Worm (Caenorhabditis elegans) whole organism, L2 larva: Measurements from ENCODE around the gene rnp-5.

Experiments used
- R02D3.7 ChIP-seq: fragments of 150-350 bp; optimal IDR thresholded peaks from 2 replicates; lab custom pipeline; 2014; ENCODE audit warnings: missing biosample characterization, missing genetic modification characterization
- ceh-16 ChIP-seq: fragments of 150-350 bp; optimal IDR thresholded peaks from 2 replicates; lab custom pipeline; 2014; ENCODE audit warnings: missing biosample characterization, missing genetic modification characterization
- dmd-4 ChIP-seq: sonication (generic microtip); optimal IDR thresholded peaks from 2 replicates; lab custom pipeline; 2017; ENCODE audit warnings: missing biosample characterization, missing genetic modification characterization
- egl-27 ChIP-seq: sonication (generic microtip); optimal IDR thresholded peaks from 3 replicates; lab custom pipeline; 2017; ENCODE audit warnings: missing biosample characterization, missing genetic modification reagents, missing genetic modification characterization
- lsy-2 ChIP-seq, 2 experiments: fragments of 150-350 bp in 1 of 2; sonication (generic microtip) in 1 of 2; optimal IDR thresholded peaks; 2 replicates each; lab custom pipeline; 2014 to 2017; ENCODE audit warnings: missing biosample characterization in 2 of 2, missing genetic modification characterization in 2 of 2
- nhr-10 ChIP-seq: sonication (generic microtip); optimal IDR thresholded peaks from 2 replicates; lab custom pipeline; 2017; ENCODE audit warnings: missing biosample characterization, missing genetic modification characterization
- nhr-11 ChIP-seq: fragments of 150-350 bp; optimal IDR thresholded peaks from 2 replicates; lab custom pipeline; 2014; ENCODE audit warnings: missing biosample characterization, missing genetic modification characterization
- nhr-12 ChIP-seq: fragments of 150-350 bp; optimal IDR thresholded peaks from 2 replicates; lab custom pipeline; 2014; ENCODE audit warnings: missing biosample characterization, missing genetic modification characterization
- nhr-25 ChIP-seq: fragments of 150-350 bp; sonication (generic microtip); optimal IDR thresholded peaks from 3 replicates; lab custom pipeline; 2014; ENCODE audit warnings: missing biosample characterization, missing genetic modification characterization
- unc-55 ChIP-seq: fragments of 150-350 bp; sonication (generic microtip); optimal IDR thresholded peaks from 3 replicates; lab custom pipeline; 2014; ENCODE audit warnings: missing biosample characterization, missing genetic modification reagents, missing genetic modification characterization
- ztf-4 ChIP-seq: fragments of 150-350 bp; optimal IDR thresholded peaks from 2 replicates; lab custom pipeline; 2014; ENCODE audit warnings: missing biosample characterization, missing genetic modification characterization

ce11 chrIII:901148-901547 is 47.4 kb upstream of the rnp-5 start, which contains the start of gene sucl-2:
- TF ChIP-seq egl-27 (tag; lab: Kevin White, UChicago) (no peak), unc-55 (GFP tag; lab: Kevin White, UChicago) (no peak), nhr-12 (tag; lab: Kevin White, UChicago) (no peak), lsy-2 (tag; optimal IDR thresholded peaks at IDR 0.05; lab: Kevin White, UChicago) (no peak), ztf-4 (tag; lab: Kevin White, UChicago) (no peak), dmd-4 (tag; lab: Kevin White, UChicago) (no peak), ceh-16 (tag; lab: Kevin White, UChicago) (no peak), nhr-11 (tag; lab: Kevin White, UChicago) (no peak), nhr-25 (tag; lab: Kevin White, UChicago) (no peak), R02D3.7 (tag; lab: Kevin White, UChicago) (no peak), nhr-10 (tag; lab: Kevin White, UChicago) (no peak)
